Worm (Caenorhabditis elegans) whole organism, midembryonic: ENCODE data around the gene ugt-2.

Experiments
- T22C8.4 ChIP-seq: fragments of 200-800 bp; sonication (Bioruptor generic); IDR thresholded peaks from 2 replicates; pipeline ENCODE4 v1.3.6; 2022; ENCODE audit warnings: missing genetic modification characterization, missing compliant biosample characterization
- cog-1 ChIP-seq: sonication (generic microtip); optimal IDR thresholded peaks from 2 replicates; lab custom pipeline; 2016; ENCODE audit warnings: missing genetic modification characterization, missing compliant biosample characterization
- flt-1 ChIP-seq: fragments of 200-800 bp; sonication (Bioruptor generic); IDR thresholded peaks from 2 replicates; pipeline ENCODE4 v1.3.6; 2022; ENCODE audit warnings: missing genetic modification characterization, missing compliant biosample characterization
- klf-2 ChIP-seq: fragments of 200-800 bp; sonication (Bioruptor generic); conservative IDR thresholded peaks from 2 replicates; pipeline ENCODE4 v1.3.6; 2022; ENCODE audit warnings: missing genetic modification reagents, missing genetic modification characterization, missing compliant biosample characterization
- med-1 ChIP-seq: sonication (generic microtip); optimal IDR thresholded peaks from 2 replicates; lab custom pipeline; 2017; ENCODE audit warnings: missing genetic modification characterization, mild to moderate bottlenecking, missing compliant biosample characterization, antibody characterized with exemption, missing genetic modification reagents; ENCODE audit not compliant: insufficient read depth
- ref-1 ChIP-seq: fragments of 200-800 bp; sonication (Bioruptor generic); conservative IDR thresholded peaks from 2 replicates; pipeline ENCODE4 v1.3.6; 2022; ENCODE audit warnings: missing genetic modification reagents, missing genetic modification characterization, missing compliant biosample characterization
- tab-1 ChIP-seq: fragments of 200-800 bp; sonication (Bioruptor generic); IDR thresholded peaks from 2 replicates; pipeline ENCODE4 v1.3.6; 2022; ENCODE audit warnings: missing genetic modification characterization, missing compliant biosample characterization
- ztf-23 ChIP-seq: fragments of 200-800 bp; sonication (Bioruptor generic); IDR thresholded peaks from 2 replicates; pipeline ENCODE4 v1.3.6; 2022; ENCODE audit warnings: missing genetic modification reagents, missing genetic modification characterization, missing compliant biosample characterization
- ztf-29 ChIP-seq: fragments of 200-800 bp; sonication (Bioruptor generic); IDR thresholded peaks from 2 replicates; pipeline ENCODE4 v1.3.6; 2022; ENCODE audit warnings: missing genetic modification reagents, missing genetic modification characterization, missing compliant biosample characterization

DNA sequence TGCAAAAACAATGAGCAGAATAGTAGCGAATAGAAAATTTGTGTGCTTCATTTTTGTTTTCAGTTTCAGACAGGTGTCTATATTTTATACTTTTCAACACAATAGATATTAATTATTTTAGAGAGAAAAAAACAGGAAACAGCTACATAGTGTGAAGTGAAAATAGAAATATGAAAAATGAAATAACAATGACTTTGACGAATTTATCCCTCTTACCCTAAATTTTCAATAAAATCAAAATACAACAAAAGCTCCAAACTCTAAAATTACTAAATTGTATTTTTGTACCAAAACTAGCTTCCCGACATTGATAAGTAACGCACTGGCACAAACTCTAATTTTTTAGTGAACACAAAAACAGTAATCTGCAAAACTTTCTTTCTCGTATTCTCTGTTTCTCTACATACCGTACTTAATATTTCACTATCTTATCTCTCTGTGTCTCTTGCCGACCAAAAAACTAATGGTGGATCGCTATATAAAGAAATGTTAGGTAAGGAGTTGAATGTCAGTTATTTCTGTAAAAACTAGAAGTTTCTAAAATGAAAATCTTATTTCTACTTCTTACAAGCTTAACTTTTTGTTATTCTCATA, 3.3 kb upstream of the ugt-2 start, which contains the start of the genes col-151 and ugt-1:
- TF ChIP-seq ztf-29 (GFP tag; lab: Robert Waterston, UW) = no peak
- no peak for TF ChIP-seq ztf-23 (GFP tag; lab: Robert Waterston, UW)
- no peak for TF ChIP-seq ref-1 (GFP tag; lab: Robert Waterston, UW)
- TF ChIP-seq T22C8.4 (GFP tag; lab: Robert Waterston, UW) = no peak
- TF ChIP-seq klf-2 (GFP tag; lab: Robert Waterston, UW) = no peak
- TF ChIP-seq flt-1 = no peak
- TF ChIP-seq cog-1 (tag; lab: Kevin White, UChicago) = no peak
- no peak for TF ChIP-seq med-1 (GFP tag; lab: Kevin White, UChicago)
- no peak for TF ChIP-seq tab-1 (GFP tag; lab: Robert Waterston, UW)
